Worm (Caenorhabditis elegans) whole organism, L4 larva: Measurements from ENCODE around the gene elo-8.

Experiments used
- ces-1 ChIP-seq: fragments of 150-350 bp; sonication (generic microtip); optimal IDR thresholded peaks from 4 replicates; lab custom pipeline; 2014; ENCODE audit warnings: missing biosample characterization, missing genetic modification reagents, missing genetic modification characterization
- egl-27 ChIP-seq: sonication (generic microtip); optimal IDR thresholded peaks from 3 replicates; lab custom pipeline; 2017; ENCODE audit warnings: missing biosample characterization, missing genetic modification reagents, missing genetic modification characterization
- fkh-10 ChIP-seq: fragments of 150-350 bp; optimal IDR thresholded peaks from 2 replicates; lab custom pipeline; 2014; ENCODE audit warnings: missing biosample characterization, missing genetic modification reagents, missing genetic modification characterization
- lsy-2 ChIP-seq, 2 experiments: fragments of 150-350 bp in 1 of 2; sonication (generic microtip) in 1 of 2; optimal IDR thresholded peaks; 2 replicates each; lab custom pipeline; 2014 to 2017; ENCODE audit warnings: missing biosample characterization in 2 of 2, missing genetic modification characterization in 2 of 2
- nhr-11 ChIP-seq: fragments of 150-350 bp; optimal IDR thresholded peaks from 2 replicates; lab custom pipeline; 2014; ENCODE audit warnings: missing biosample characterization, missing genetic modification characterization
- nhr-76 ChIP-seq: fragments of 150-350 bp; optimal IDR thresholded peaks from 2 replicates; lab custom pipeline; 2014; ENCODE audit warnings: missing biosample characterization, missing genetic modification characterization
- php-3 ChIP-seq: fragments of 200-800 bp; sonication (Bioruptor generic); IDR thresholded peaks from 2 replicates; pipeline ENCODE4 v1.3.6; 2022; ENCODE audit warnings: missing genetic modification reagents, missing genetic modification characterization, missing compliant biosample characterization

DNA sequence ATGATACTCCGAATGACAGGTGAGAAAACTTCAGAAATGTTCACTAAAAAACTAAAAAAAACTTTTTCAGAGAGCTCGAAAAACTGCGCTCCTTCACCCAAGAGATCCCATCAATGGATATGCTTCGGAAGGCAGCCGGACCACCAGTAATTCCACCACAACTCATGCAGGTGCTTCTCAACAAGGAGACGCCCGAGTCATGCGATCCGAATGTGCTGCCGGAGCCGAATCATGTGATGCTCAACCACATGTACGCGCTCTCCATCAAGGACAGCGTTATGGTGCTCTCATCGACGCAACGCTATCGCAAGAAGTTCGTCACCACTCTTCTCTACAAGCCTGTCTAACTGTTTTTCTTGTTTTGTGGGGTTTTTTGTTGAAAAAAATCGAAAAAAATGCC is 5.9 kb upstream of the elo-8 start:
- TF ChIP-seq lsy-2 (tag; optimal IDR thresholded peaks at IDR 0.05; lab: Kevin White, UChicago) (no peak), egl-27 (tag; lab: Kevin White, UChicago) (no peak), php-3 (no peak), nhr-11 (no peak), fkh-10 (no peak), ces-1 (GFP tag; lab: Kevin White, UChicago) (no peak), nhr-76 (tag; lab: Kevin White, UChicago) (no peak)
